Fruit fly (Drosophila melanogaster) whole organism, embryonic: Measurements from ENCODE around the gene Rab14.
A peak's percentile ranks its signal among the peaks of the same experiment; 100 is the strongest.

Experiments used
- Atf3 ChIP-seq: fragments of 200-800 bp; sonication (Bioruptor generic); optimal IDR thresholded peaks from 3 replicates; lab custom pipeline; 2016; ENCODE audit warnings: missing biosample characterization, missing genetic modification characterization
- Atf6 ChIP-seq: fragments of 200-800 bp; sonication (Bioruptor generic); IDR thresholded peaks from 2 replicates; pipeline ENCODE4 v1.3.6; 2022; ENCODE audit warnings: missing biosample characterization, missing genetic modification characterization
- Bdp1 ChIP-seq: fragments of 200-800 bp; sonication (Bioruptor generic); optimal IDR thresholded peaks from 3 replicates; lab custom pipeline; 2016; ENCODE audit warnings: missing biosample characterization, missing genetic modification characterization
- CG11504 ChIP-seq: fragments of 200-800 bp; sonication (Bioruptor generic); optimal IDR thresholded peaks from 3 replicates; lab custom pipeline; 2019; ENCODE audit warnings: missing biosample characterization, mild to moderate bottlenecking, missing genetic modification characterization, moderate library complexity
- CG12104 ChIP-seq: fragments of 200-800 bp; sonication (Bioruptor generic); optimal IDR thresholded peaks from 3 replicates; lab custom pipeline; 2016; ENCODE audit warnings: missing biosample characterization, missing genetic modification characterization
- CG12769 ChIP-seq: fragments of 200-800 bp; sonication (Bioruptor generic); optimal IDR thresholded peaks from 2 replicates; lab custom pipeline; 2019; ENCODE audit warnings: missing biosample characterization, mild to moderate bottlenecking, missing genetic modification characterization, moderate library complexity
- CG13296 ChIP-seq: fragments of 200-800 bp; sonication (Bioruptor generic); optimal IDR thresholded peaks from 3 replicates; lab custom pipeline; 2018; ENCODE audit warnings: missing biosample characterization, mild to moderate bottlenecking, missing genetic modification characterization
- CG15011 ChIP-seq: fragments of 200-800 bp; sonication (Bioruptor generic); optimal IDR thresholded peaks from 3 replicates; lab custom pipeline; 2018; ENCODE audit warnings: missing biosample characterization, mild to moderate bottlenecking, missing genetic modification characterization
- CG15514 ChIP-seq: fragments of 200-800 bp; sonication (Bioruptor generic); optimal IDR thresholded peaks from 3 replicates; lab custom pipeline; 2017; ENCODE audit warnings: missing biosample characterization, missing genetic modification characterization, mild to moderate bottlenecking, moderate library complexity, missing genetic modification reagents
- CG17802 ChIP-seq: fragments of 200-800 bp; sonication (Bioruptor generic); optimal IDR thresholded peaks from 2 replicates; lab custom pipeline; 2018; ENCODE audit warnings: missing biosample characterization, mild to moderate bottlenecking, missing genetic modification characterization, moderate library complexity
- CG17912 ChIP-seq: fragments of 200-800 bp; sonication (Bioruptor generic); optimal IDR thresholded peaks from 2 replicates; lab custom pipeline; 2018; ENCODE audit warnings: missing biosample characterization, mild to moderate bottlenecking, missing genetic modification characterization
- CG32772 ChIP-seq: fragments of 200-800 bp; sonication (Bioruptor generic); IDR thresholded peaks from 2 replicates; pipeline ENCODE4 v1.3.6; 2022; ENCODE audit warnings: missing biosample characterization, missing genetic modification characterization
- CG34422 ChIP-seq: fragments of 200-800 bp; sonication (Bioruptor generic); IDR thresholded peaks from 3 replicates; pipeline ENCODE4 v1.3.6; 2022; ENCODE audit warnings: missing biosample characterization, missing genetic modification characterization
- CG3838 ChIP-seq: fragments of 200-800 bp; sonication (Bioruptor generic); optimal IDR thresholded peaks from 3 replicates; lab custom pipeline; 2016; ENCODE audit warnings: missing biosample characterization, missing genetic modification characterization
- CG4282 ChIP-seq: fragments of 200-800 bp; sonication (Bioruptor generic); optimal IDR thresholded peaks from 2 replicates; lab custom pipeline; 2016; ENCODE audit warnings: missing biosample characterization, missing genetic modification characterization
- CG43689 ChIP-seq: fragments of 200-800 bp; sonication (Bioruptor generic); IDR thresholded peaks from 2 replicates; pipeline ENCODE4 v1.3.6; 2022; ENCODE audit warnings: missing biosample characterization, missing genetic modification characterization
- CG6272 ChIP-seq: fragments of 200-800 bp; sonication (Bioruptor generic); IDR thresholded peaks from 2 replicates; pipeline ENCODE4 v1.3.6; 2022; ENCODE audit warnings: missing biosample characterization, missing genetic modification characterization
- CG6813 ChIP-seq: fragments of 200-800 bp; sonication (Bioruptor generic); optimal IDR thresholded peaks from 2 replicates; lab custom pipeline; 2017; ENCODE audit warnings: missing biosample characterization, missing genetic modification characterization, mild to moderate bottlenecking, moderate library complexity, missing genetic modification reagents
- CG7271 ChIP-seq: fragments of 200-800 bp; sonication (Bioruptor generic); optimal IDR thresholded peaks from 2 replicates; lab custom pipeline; 2018; ENCODE audit warnings: missing biosample characterization, mild to moderate bottlenecking, missing genetic modification characterization, moderate library complexity
- CG7745 ChIP-seq: fragments of 200-800 bp; sonication (Bioruptor generic); optimal IDR thresholded peaks from 2 replicates; lab custom pipeline; 2018; ENCODE audit warnings: missing biosample characterization, mild to moderate bottlenecking, missing genetic modification characterization, moderate library complexity
- CG7987 ChIP-seq: fragments of 200-800 bp; sonication (Bioruptor generic); optimal IDR thresholded peaks from 2 replicates; lab custom pipeline; 2018; ENCODE audit warnings: missing biosample characterization, mild to moderate bottlenecking, missing genetic modification characterization, moderate library complexity
- Deaf1 ChIP-seq: fragments of 200-800 bp; optimal IDR thresholded peaks from 3 replicates; lab custom pipeline; 2019; ENCODE audit warnings: missing biosample characterization, mild to moderate bottlenecking, missing genetic modification characterization, moderate library complexity
- Dip2 ChIP-seq: fragments of 200-800 bp; sonication (Bioruptor generic); IDR thresholded peaks from 2 replicates; pipeline ENCODE4 v1.3.6; 2022; ENCODE audit warnings: missing biosample characterization, missing genetic modification characterization
- Mad ChIP-seq: fragments of 200-800 bp; sonication (Bioruptor generic); optimal IDR thresholded peaks from 2 replicates; lab custom pipeline; 2016; ENCODE audit warnings: missing biosample characterization, missing genetic modification characterization
- Pdp1 ChIP-seq, 2 experiments: fragments of 200-800 bp; sonication (Bioruptor generic); optimal IDR thresholded peaks; 3 replicates each; lab custom pipeline; 2016; ENCODE audit warnings: missing biosample characterization in 2 of 2, missing genetic modification characterization in 2 of 2, mild to moderate bottlenecking in 1 of 2, moderate library complexity in 1 of 2
- Rx ChIP-seq: fragments of 200-800 bp; sonication (Bioruptor generic); IDR thresholded peaks from 2 replicates; pipeline ENCODE4 v1.3.6; 2022; ENCODE audit warnings: missing biosample characterization, missing genetic modification characterization
- Scr ChIP-seq: fragments of 200-800 bp; sonication (Bioruptor generic); IDR thresholded peaks from 2 replicates; pipeline ENCODE4 v1.3.6; 2022; ENCODE audit warnings: missing biosample characterization, missing genetic modification characterization; ENCODE audit not compliant: partially characterized antibody
- Side ChIP-seq: fragments of 200-800 bp; sonication (Bioruptor generic); optimal IDR thresholded peaks from 2 replicates; lab custom pipeline; 2016; ENCODE audit warnings: missing biosample characterization, missing genetic modification characterization
- Six4 ChIP-seq: fragments of 200-800 bp; sonication (Bioruptor generic); optimal IDR thresholded peaks from 2 replicates; lab custom pipeline; 2016; ENCODE audit warnings: missing biosample characterization, missing genetic modification characterization
- al ChIP-seq: fragments of 200-800 bp; sonication (Bioruptor generic); IDR thresholded peaks from 2 replicates; pipeline ENCODE4 v1.3.6; 2022; ENCODE audit warnings: missing biosample characterization, missing genetic modification characterization
- ara ChIP-seq: fragments of 200-800 bp; sonication (Bioruptor generic); IDR thresholded peaks from 2 replicates; pipeline ENCODE4 v1.3.6; 2022; ENCODE audit warnings: missing biosample characterization, missing genetic modification characterization
- ash1 ChIP-seq: fragments of 200-800 bp; sonication (Bioruptor generic); optimal IDR thresholded peaks from 2 replicates; lab custom pipeline; 2018; ENCODE audit warnings: missing biosample characterization, mild to moderate bottlenecking, missing genetic modification characterization
- bcd ChIP-seq: fragments of 200-800 bp; sonication (Bioruptor generic); optimal IDR thresholded peaks from 2 replicates; lab custom pipeline; 2017; ENCODE audit warnings: missing biosample characterization, mild to moderate bottlenecking, missing genetic modification characterization
- bigmax ChIP-seq: fragments of 200-800 bp; sonication (Bioruptor generic); optimal IDR thresholded peaks from 2 replicates; lab custom pipeline; 2018; ENCODE audit warnings: missing biosample characterization, mild to moderate bottlenecking, missing genetic modification characterization
- ci ChIP-seq: fragments of 200-800 bp; sonication (Bioruptor generic); IDR thresholded peaks from 3 replicates; pipeline ENCODE4 v1.3.6; 2022; ENCODE audit warnings: missing biosample characterization, missing genetic modification characterization
- cwo ChIP-seq: fragments of 200-800 bp; sonication (Bioruptor generic); optimal IDR thresholded peaks from 3 replicates; lab custom pipeline; 2017; ENCODE audit warnings: missing biosample characterization, missing genetic modification characterization, mild to moderate bottlenecking, moderate library complexity, missing genetic modification reagents
- dmrt99B ChIP-seq: fragments of 200-800 bp; sonication (Bioruptor generic); optimal IDR thresholded peaks from 2 replicates; lab custom pipeline; 2018; ENCODE audit warnings: missing biosample characterization, mild to moderate bottlenecking, missing genetic modification characterization, moderate library complexity
- ewg ChIP-seq: fragments of 200-800 bp; sonication (Bioruptor generic); optimal IDR thresholded peaks from 3 replicates; lab custom pipeline; 2017; ENCODE audit warnings: mild to moderate bottlenecking, missing biosample characterization, missing genetic modification reagents, missing genetic modification characterization
- eyg ChIP-seq: fragments of 200-800 bp; sonication (Bioruptor generic); optimal IDR thresholded peaks from 3 replicates; lab custom pipeline; 2016; ENCODE audit warnings: missing biosample characterization, missing genetic modification characterization
- fru ChIP-seq: fragments of >200 bp; optimal IDR thresholded peaks from 2 replicates; lab custom pipeline; 2017
- grau ChIP-seq: fragments of 200-800 bp; optimal IDR thresholded peaks from 3 replicates; lab custom pipeline; 2019; ENCODE audit warnings: missing biosample characterization, mild to moderate bottlenecking, missing genetic modification characterization, moderate library complexity
- inv ChIP-seq: fragments of 200-800 bp; sonication (Bioruptor generic); IDR thresholded peaks from 2 replicates; pipeline ENCODE4 v1.3.6; 2022; ENCODE audit warnings: missing biosample characterization, missing genetic modification characterization; ENCODE audit not compliant: partially characterized antibody
- pan ChIP-seq, 4 experiments: fragments of >200 bp in 3 of 4; fragments of 200-800 bp in 1 of 4; sonication (Bioruptor generic) in 1 of 4; optimal IDR thresholded peaks in 3 of 4; IDR thresholded peaks in 1 of 4; 2 replicates each; pipeline versions ENCODE4 v1.3.6 to Lab custom; 2017 to 2022; ENCODE audit warnings: missing biosample characterization in 2 of 4, missing genetic modification characterization in 2 of 4, mixed read lengths in 1 of 4
- pfk ChIP-seq: fragments of 200-800 bp; sonication (Bioruptor generic); optimal IDR thresholded peaks from 2 replicates; lab custom pipeline; 2018; ENCODE audit warnings: missing biosample characterization, mild to moderate bottlenecking, missing genetic modification characterization, moderate library complexity
- seq ChIP-seq: fragments of 200-800 bp; sonication (Bioruptor generic); IDR thresholded peaks from 2 replicates; pipeline ENCODE4 v1.3.6; 2022; ENCODE audit warnings: missing biosample characterization, missing genetic modification characterization
- slp2 ChIP-seq: fragments of 200-800 bp; sonication (Bioruptor generic); optimal IDR thresholded peaks from 2 replicates; lab custom pipeline; 2016; ENCODE audit warnings: missing biosample characterization, missing genetic modification characterization
- so ChIP-seq: fragments of 200-800 bp; sonication (Bioruptor generic); IDR thresholded peaks from 3 replicates; pipeline ENCODE4 v1.3.6; 2022; ENCODE audit warnings: missing biosample characterization, missing genetic modification characterization
- vfl ChIP-seq: fragments of 200-800 bp; sonication (Bioruptor generic); optimal IDR thresholded peaks from 2 replicates; lab custom pipeline; 2016; ENCODE audit warnings: missing biosample characterization, missing genetic modification characterization
- wor ChIP-seq: fragments of 200-800 bp; sonication (Bioruptor generic); IDR thresholded peaks from 2 replicates; pipeline ENCODE4 v1.3.6; 2022; ENCODE audit warnings: missing biosample characterization, missing genetic modification characterization

Rab14 gene

DNA sequence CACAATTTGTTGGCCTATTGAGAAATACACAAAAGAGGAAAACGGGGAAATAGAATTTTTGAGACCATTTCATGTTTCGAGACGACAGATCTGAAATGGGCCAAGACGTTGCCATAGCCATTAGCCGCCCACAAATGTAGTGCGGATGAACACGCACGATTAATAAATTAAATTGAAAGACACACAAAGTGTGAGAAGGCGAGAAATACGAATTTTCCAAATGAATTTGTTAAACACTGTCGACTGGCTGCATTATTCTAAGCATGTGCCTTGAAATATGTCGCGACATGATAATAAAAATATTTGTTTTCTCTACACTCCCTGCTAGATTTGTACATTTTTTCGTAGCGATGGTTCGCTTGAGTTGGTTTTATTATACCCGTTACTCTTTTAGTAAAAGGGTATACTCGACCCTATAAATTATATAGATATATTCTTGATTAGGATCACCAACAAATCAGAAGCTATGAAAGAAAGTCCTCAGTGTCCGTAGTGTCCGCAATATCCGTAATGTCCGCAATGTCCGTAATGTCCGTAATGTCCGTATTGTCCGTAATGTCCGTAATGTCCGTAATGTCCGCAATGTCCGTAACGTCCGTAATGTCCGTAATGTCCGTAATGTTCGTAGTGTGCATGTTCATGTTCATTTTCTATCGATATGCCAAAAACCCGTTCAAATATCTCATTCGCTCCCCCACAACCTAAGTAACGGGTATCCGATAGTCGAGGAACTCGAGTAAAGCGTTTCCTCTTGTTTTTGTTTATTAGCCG lies 21.7 kb downstream of the Rab14 start (continued):
- TF ChIP-seq CG13296 (GFP tag; lab: Kevin White, UChicago) (no peak), pan (optimal IDR thresholded peaks at IDR 0.05; lab: Kevin White, UChicago) (no peak), pan (GFP tag; optimal IDR thresholded peaks at IDR 0.05 in 1 of 2, IDR thresholded peaks at IDR 0.05 in 1 of 2) (peak in 1 of 2 experiments; percentile 45), Rx (no peak), Mad (GFP tag; lab: Kevin White, UChicago) (peak; percentile 7), CG17912 (GFP tag; lab: Kevin White, UChicago) (no peak), Scr (GFP tag; lab: Robert Waterston, UW) (no peak), vfl (no peak), CG34422 (GFP tag; lab: Robert Waterston, UW) (no peak), bcd (GFP tag; lab: Kevin White, UChicago) (peak; percentile 48), ara (no peak), CG6813 (GFP tag; lab: Kevin White, UChicago) (peak; percentile 3), CG12104 (no peak), CG11504 (tag; lab: Kevin White, UChicago) (peak; percentile 51), Bdp1 (GFP tag; lab: Kevin White, UChicago) (no peak), Atf6 (GFP tag; lab: Robert Waterston, UW) (peak; percentile 48; the same call in 1 of the 2 replicates), Deaf1 (tag; lab: Kevin White, UChicago) (no peak), Dip2 (GFP tag; lab: Robert Waterston, UW) (no peak), CG17802 (tag; lab: Kevin White, UChicago) (no peak), CG12769 (tag; lab: Kevin White, UChicago) (no peak), CG7745 (tag; lab: Kevin White, UChicago) (no peak), ci (no peak), dmrt99B (peak; percentile 66), cwo (GFP tag; lab: Kevin White, UChicago) (no peak), pfk (GFP tag; lab: Kevin White, UChicago) (no peak), wor (GFP tag; lab: Robert Waterston, UW) (no peak), Side (GFP tag; lab: Kevin White, UChicago) (no peak), ewg (peak; percentile 7), CG7987 (GFP tag; lab: Kevin White, UChicago) (no peak), CG6272 (no peak), CG3838 (GFP tag; lab: Kevin White, UChicago) (no peak), al (GFP tag; lab: Robert Waterston, UW) (no peak), so (GFP tag; lab: Robert Waterston, UW) (no peak), CG32772 (GFP tag; lab: Robert Waterston, UW) (no peak), CG4282 (no peak), eyg (GFP tag; lab: Kevin White, UChicago) (peak; percentile 8), seq (GFP tag; lab: Robert Waterston, UW) (no peak), Six4 (GFP tag; lab: Kevin White, UChicago) (peak; percentile 33), CG15514 (GFP tag; lab: Kevin White, UChicago) (no peak), Atf3 (no peak), bigmax (no peak), CG7271 (tag; lab: Kevin White, UChicago) (no peak), ash1 (no peak), Pdp1 (GFP tag; optimal IDR thresholded peaks at IDR 0.05; lab: Kevin White, UChicago) (peak in 1 of 2 experiments; percentile 21), CG15011 (GFP tag; lab: Kevin White, UChicago) (peak; percentile 40), grau (peak; percentile 50), fru (lab: Kevin White, UChicago) (no peak), slp2 (GFP tag; lab: Kevin White, UChicago) (no peak), inv (peak; percentile 42; the same call in 1 of the 2 replicates), CG43689 (GFP tag; lab: Robert Waterston, UW) (no peak)
